Fruit fly (Drosophila melanogaster) whole organism, adult: ENCODE measurements around the gene AP-1sigma.

Experiments used
- CG12768 ChIP-seq: fragments of 200-800 bp; sonication (Bioruptor generic); optimal IDR thresholded peaks from 2 replicates; lab custom pipeline; 2017; ENCODE audit warnings: missing biosample characterization, missing genetic modification characterization, mild to moderate bottlenecking, moderate library complexity, missing genetic modification reagents
- CG14711 ChIP-seq: fragments of 200-800 bp; sonication (Bioruptor generic); optimal IDR thresholded peaks from 2 replicates; lab custom pipeline; 2018; ENCODE audit warnings: missing biosample characterization, mild to moderate bottlenecking, missing genetic modification characterization, moderate library complexity
- cnc ChIP-seq, 2 experiments: fragments of >200 bp; optimal IDR thresholded peaks; 2 replicates each; lab custom pipeline; 2017
- tj ChIP-seq: fragments of 200-800 bp; sonication (Bioruptor generic); optimal IDR thresholded peaks from 3 replicates; lab custom pipeline; 2017; ENCODE audit warnings: missing biosample characterization, mild to moderate bottlenecking, missing genetic modification characterization, moderate library complexity

DNA sequence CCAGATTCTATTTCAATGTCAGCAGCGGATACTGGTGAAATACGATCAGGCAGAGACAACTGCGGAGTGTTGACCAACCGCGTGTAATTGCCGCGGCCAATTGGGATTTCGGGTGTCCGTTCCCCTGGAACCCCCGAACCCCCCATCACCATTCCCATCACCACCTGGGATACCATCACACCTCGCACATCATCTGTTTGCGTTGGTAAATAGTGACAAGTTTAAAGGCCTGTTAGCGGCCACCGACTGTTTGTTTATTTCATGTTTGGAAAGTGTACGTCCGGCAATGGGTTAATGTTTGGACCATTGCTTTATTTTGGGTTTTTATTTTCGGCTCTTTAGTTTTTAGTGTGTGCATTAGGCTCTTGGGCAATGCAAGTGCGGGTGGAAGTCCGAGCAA is 11.4 kb upstream of the AP-1sigma start:
- TF ChIP-seq CG12768 (GFP tag; lab: Kevin White, UChicago) = no peak
- no peak for TF ChIP-seq cnc (optimal IDR thresholded peaks at IDR 0.05; lab: Kevin White, UChicago)
- no peak for TF ChIP-seq tj (GFP tag; lab: Kevin White, UChicago)
- TF ChIP-seq CG14711 (tag; lab: Kevin White, UChicago) = no peak
